Fruit fly (Drosophila melanogaster): Measurements from ENCODE around the gene Cpr62Bb.
A peak's percentile ranks its signal among the peaks of the same experiment; 100 is the strongest.

The Cpr62Bb gene

DNA sequence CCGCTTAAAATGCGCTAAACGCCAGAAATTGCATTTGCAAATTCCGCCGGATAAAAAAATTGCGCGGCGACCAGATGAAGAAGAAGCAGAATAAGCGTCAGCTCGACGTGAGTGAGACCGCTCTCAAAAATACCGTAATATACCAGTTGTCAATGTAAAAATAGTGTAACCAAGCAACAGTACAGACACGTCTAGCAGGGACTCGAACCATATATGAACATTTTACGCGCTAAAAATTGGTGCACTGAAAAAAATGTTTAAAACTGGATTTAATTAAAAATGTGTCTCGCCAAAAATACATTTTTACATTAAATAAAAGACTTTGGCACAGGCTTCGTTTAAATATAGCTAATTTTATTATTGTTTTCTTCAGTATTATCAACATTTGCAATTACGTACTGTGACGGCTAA is 41.3 kb upstream of the Cpr62Bb start, which contains the start of gene dre4 (continued):
- peak; percentile 65 for TF ChIP-seq dmrt99B (tag; optimal IDR thresholded peaks at IDR 0.05)
- TF ChIP-seq CG2120 (GFP tag; optimal IDR thresholded peaks at IDR 0.05) = peak; percentile 86
- peak; percentile 54 for TF ChIP-seq CG1233 (GFP tag; optimal IDR thresholded peaks at IDR 0.05)
- TF ChIP-seq CG2116 (GFP tag; optimal IDR thresholded peaks at IDR 0.05) = peak; percentile 50
- no peak for TF ChIP-seq Dip2 (GFP tag; IDR thresholded peaks at IDR 0.05)
- TF ChIP-seq ssp (GFP tag; IDR thresholded peaks at IDR 0.05) = peak; percentile 56
- peak; percentile 94 for TF ChIP-seq CHES-1-like (GFP tag; optimal IDR thresholded peaks at IDR 0.05)
- TF ChIP-seq Dp (GFP tag; optimal IDR thresholded peaks at IDR 0.05) = peak; percentile 81
- TF ChIP-seq CG18599 (GFP tag; optimal IDR thresholded peaks at IDR 0.05) = peak; percentile 80
- TF ChIP-seq HLH4C (GFP tag; IDR thresholded peaks at IDR 0.05; ENCODE audit: partially characterized antibody) = no peak; the same call in 2 of the 3 replicates
- TF ChIP-seq CG3065 (GFP tag; optimal IDR thresholded peaks at IDR 0.05) = peak; percentile 42
- peak; percentile 76 for TF ChIP-seq CG7839 (tag; optimal IDR thresholded peaks at IDR 0.05)
- peak; percentile 81 for TF ChIP-seq NC2β (GFP tag; optimal IDR thresholded peaks at IDR 0.05)
- TF ChIP-seq CG12659 (GFP tag; optimal IDR thresholded peaks at IDR 0.05) = peak; percentile 86
- peak; percentile 60; the same call in 1 of the 3 replicates for TF ChIP-seq knrl (GFP tag; IDR thresholded peaks at IDR 0.05; ENCODE audit: partially characterized antibody)
- peak; percentile 9 for TF ChIP-seq psq (GFP tag; optimal IDR thresholded peaks at IDR 0.05)
- peak; percentile 53 for TF ChIP-seq D19B (GFP tag; optimal IDR thresholded peaks at IDR 0.05)
- peak; percentile 65 for TF ChIP-seq CG13775 (GFP tag; optimal IDR thresholded peaks at IDR 0.05)
- no peak for TF ChIP-seq dan (GFP tag; IDR thresholded peaks at IDR 0.05)
- no peak for TF ChIP-seq Hmx (GFP tag; optimal IDR thresholded peaks at IDR 0.05)
- TF ChIP-seq dmrt11E (tag; optimal IDR thresholded peaks at IDR 0.05) = peak; percentile 72
- TF ChIP-seq CG2678 (tag; optimal IDR thresholded peaks at IDR 0.05) = peak; percentile 74
- TF ChIP-seq hbn (GFP tag; IDR thresholded peaks at IDR 0.05; ENCODE audit: partially characterized antibody) = peak; percentile 47; the same call in 1 of the 2 replicates
- no peak for TF ChIP-seq CG42726 (GFP tag; IDR thresholded peaks at IDR 0.05; ENCODE audit: partially characterized antibody)
- TF ChIP-seq Lim3 (GFP tag; IDR thresholded peaks at IDR 0.05) = no peak
- TF ChIP-seq vfl (GFP tag; optimal IDR thresholded peaks at IDR 0.05) = peak; percentile 33
- TF ChIP-seq sr (GFP tag; IDR thresholded peaks at IDR 0.05) = no peak
- TF ChIP-seq CG17612 (GFP tag; IDR thresholded peaks at IDR 0.05) = no peak
- TF ChIP-seq CG17829 (tag; optimal IDR thresholded peaks at IDR 0.05) = peak; percentile 76
- peak; percentile 20 for TF ChIP-seq ftz-f1 (GFP tag; optimal IDR thresholded peaks at IDR 0.05)
- no peak for TF ChIP-seq CG10431 (GFP tag; optimal IDR thresholded peaks at IDR 0.05)
- TF ChIP-seq CG14014 (GFP tag; IDR thresholded peaks at IDR 0.05) = peak; percentile 81
- TF ChIP-seq CG9876 (GFP tag; optimal IDR thresholded peaks at IDR 0.05) = peak; percentile 18
- no peak for TF ChIP-seq eve (GFP tag; optimal IDR thresholded peaks at IDR 0.05)
- TF ChIP-seq disco-r (GFP tag; optimal IDR thresholded peaks at IDR 0.05) = peak; percentile 48
- TF ChIP-seq CG12391 (tag; optimal IDR thresholded peaks at IDR 0.05) = peak; percentile 79
- TF ChIP-seq CG4360 (GFP tag; IDR thresholded peaks at IDR 0.05) = no peak
- peak; percentile 75 for TF ChIP-seq CG17359 (tag; optimal IDR thresholded peaks at IDR 0.05)
- peak; percentile 43 for TF ChIP-seq Atf3 (GFP tag; optimal IDR thresholded peaks at IDR 0.05)
- TF ChIP-seq Xbp1 (GFP tag; optimal IDR thresholded peaks at IDR 0.05) = peak; percentile 81
- no peak; the same call in 2 of the 3 replicates for TF ChIP-seq ase (GFP tag; IDR thresholded peaks at IDR 0.05)
- TF ChIP-seq CG12942 (GFP tag; optimal IDR thresholded peaks at IDR 0.05) = peak; percentile 43
- 0 out of 2 replicates have a peak, but pooled peaks have one; percentile 28 for TF ChIP-seq CG32767 (GFP tag; IDR thresholded peaks at IDR 0.05)
- peak; percentile 75 for TF ChIP-seq H2.0 (GFP tag; IDR thresholded peaks at IDR 0.05)
- TF ChIP-seq tgo (GFP tag; IDR thresholded peaks at IDR 0.05) = peak; percentile 58; the same call in 2 of the 3 replicates
- peak; percentile 65 for TF ChIP-seq CG14441 (GFP tag; IDR thresholded peaks at IDR 0.05)
- TF ChIP-seq Usf (GFP tag; optimal IDR thresholded peaks at IDR 0.05) = peak; percentile 12
- no peak for TF ChIP-seq abd-A (tag; optimal IDR thresholded peaks at IDR 0.05)
- TF ChIP-seq btn (GFP tag; optimal IDR thresholded peaks at IDR 0.05) = peak; percentile 20
- TF ChIP-seq pzg (GFP tag; optimal IDR thresholded peaks at IDR 0.05) = peak; percentile 97
- peak; percentile 87 for TF ChIP-seq E2f1 (GFP tag; IDR thresholded peaks at IDR 0.05)
